Fruit fly (Drosophila melanogaster): ENCODE results near the gene CG5274.

Gene CG5274

dm6 chr3L:20471499-20472313 lies 44.2 kb upstream of the CG5274 start (continued):
- TF ChIP-seq CG10543 (GFP tag; optimal IDR thresholded peaks at IDR 0.05): peak; percentile 43
- peak; percentile 32; the same call in 1 of the 2 replicates for TF ChIP-seq CG17328 (GFP tag; IDR thresholded peaks at IDR 0.05)
- peak; percentile 67 for TF ChIP-seq CG2678 (tag; optimal IDR thresholded peaks at IDR 0.05)
- peak; percentile 61 for TF ChIP-seq Hey (tag; optimal IDR thresholded peaks at IDR 0.05)
- peak; percentile 38 for TF ChIP-seq pnt (GFP tag; optimal IDR thresholded peaks at IDR 0.05)
- TF ChIP-seq NC2β (GFP tag; optimal IDR thresholded peaks at IDR 0.05): peak; percentile 81
- peak; percentile 68 for TF ChIP-seq Mes4 (GFP tag; optimal IDR thresholded peaks at IDR 0.05)
- TF ChIP-seq sd (tag; optimal IDR thresholded peaks at IDR 0.05): no peak
- TF ChIP-seq CG3407 (GFP tag; optimal IDR thresholded peaks at IDR 0.05): peak; percentile 77
- TF ChIP-seq HmgZ (tag; optimal IDR thresholded peaks at IDR 0.05): peak; percentile 14
- TF ChIP-seq zf30C (GFP tag; optimal IDR thresholded peaks at IDR 0.05): no peak
- no peak for TF ChIP-seq CG14860 (GFP tag; IDR thresholded peaks at IDR 0.05; ENCODE audit: partially characterized antibody)
- no peak for TF ChIP-seq jing (GFP tag; optimal IDR thresholded peaks at IDR 0.05)
- TF ChIP-seq Antp (GFP tag; optimal IDR thresholded peaks at IDR 0.05): peak; percentile 50
- TF ChIP-seq Bteb2 (GFP tag; optimal IDR thresholded peaks at IDR 0.05): peak; percentile 13
- TF ChIP-seq gro (GFP tag; optimal IDR thresholded peaks at IDR 0.05): peak; percentile 21
- no peak for TF ChIP-seq CG14050 (GFP tag; IDR thresholded peaks at IDR 0.05)
- no peak for TF ChIP-seq zfh2 (GFP tag; optimal IDR thresholded peaks at IDR 0.05)
- peak; percentile 64 for TF ChIP-seq CG17912 (GFP tag; optimal IDR thresholded peaks at IDR 0.05)
- TF ChIP-seq lola (GFP tag; optimal IDR thresholded peaks at IDR 0.05): peak in 1 of 3 experiments; percentile 49
- peak; percentile 0 for TF ChIP-seq crc (GFP tag; optimal IDR thresholded peaks at IDR 0.05)
- TF ChIP-seq tio (GFP tag; optimal IDR thresholded peaks at IDR 0.05): peak; percentile 17
- peak; percentile 72 for TF ChIP-seq her (GFP tag; optimal IDR thresholded peaks at IDR 0.05)
- peak; percentile 41 for TF ChIP-seq CG18262 (tag; optimal IDR thresholded peaks at IDR 0.05)
- TF ChIP-seq CG12071 (GFP tag; optimal IDR thresholded peaks at IDR 0.05): peak; percentile 87
- TF ChIP-seq CG7786 (GFP tag; optimal IDR thresholded peaks at IDR 0.05): peak; percentile 32
- peak; percentile 61; the same call in 1 of the 2 replicates for TF ChIP-seq CG31441 (GFP tag; IDR thresholded peaks at IDR 0.05)
- TF ChIP-seq slp2 (GFP tag; optimal IDR thresholded peaks at IDR 0.05): peak; percentile 50
- peak; percentile 18 for TF ChIP-seq CG8281 (tag; optimal IDR thresholded peaks at IDR 0.05)
- peak; percentile 58 for TF ChIP-seq oc (tag; optimal IDR thresholded peaks at IDR 0.05)
- TF ChIP-seq Fer3 (tag; optimal IDR thresholded peaks at IDR 0.05): peak; percentile 16
- TF ChIP-seq CG6791 (GFP tag; IDR thresholded peaks at IDR 0.05; ENCODE audit: partially characterized antibody): no peak
- no peak; the same call in 1 of the 2 replicates for TF ChIP-seq rib (GFP tag; IDR thresholded peaks at IDR 0.05)
- peak; percentile 25 to 59 for TF ChIP-seq dpn (GFP tag; optimal IDR thresholded peaks at IDR 0.05)
- TF ChIP-seq lab (GFP tag; optimal IDR thresholded peaks at IDR 0.05): peak; percentile 43
- TF ChIP-seq Doc2 (GFP tag; IDR thresholded peaks at IDR 0.05): no peak
- TF ChIP-seq caup (GFP tag; optimal IDR thresholded peaks at IDR 0.05; ENCODE audit: severe bottlenecking): peak; percentile 28
- TF ChIP-seq CG12769 (tag; optimal IDR thresholded peaks at IDR 0.05): peak; percentile 86
- TF ChIP-seq ash1 (GFP tag; optimal IDR thresholded peaks at IDR 0.05): no peak
- TF ChIP-seq Optix (GFP tag; IDR thresholded peaks at IDR 0.05): no peak
- no peak for TF ChIP-seq run (tag; optimal IDR thresholded peaks at IDR 0.05)
- TF ChIP-seq CG10431 (GFP tag; optimal IDR thresholded peaks at IDR 0.05): no peak
- TF ChIP-seq Hr51 (GFP tag; optimal IDR thresholded peaks at IDR 0.05): peak; percentile 20 to 40
- TF ChIP-seq lilli (GFP tag; optimal IDR thresholded peaks at IDR 0.05): peak; percentile 22
- no peak for TF ChIP-seq CG6254 (GFP tag; optimal IDR thresholded peaks at IDR 0.05)
- TF ChIP-seq CG6689 (GFP tag; IDR thresholded peaks at IDR 0.05): no peak
- TF ChIP-seq CG4404 (GFP tag; IDR thresholded peaks at IDR 0.05): no peak
- no peak for TF ChIP-seq az2 (GFP tag; optimal IDR thresholded peaks at IDR 0.05)

Measured in whole organism, embryonic.